Worm (Caenorhabditis elegans) whole organism, early embryonic: ENCODE data around the gene C50C3.1.

Experiments
- F13C5.2 ChIP-seq: sonication (generic microtip); optimal IDR thresholded peaks from 2 replicates; lab custom pipeline; 2017; ENCODE audit warnings: mild to moderate bottlenecking, missing genetic modification characterization, inconsistent platforms, missing compliant biosample characterization
- ama-1 ChIP-seq: fragments of 150-350 bp; optimal IDR thresholded peaks from 2 replicates; lab custom pipeline; 2014
- ets-7 ChIP-seq: sonication (generic microtip); optimal IDR thresholded peaks from 2 replicates; lab custom pipeline; 2016; ENCODE audit warnings: missing genotype, missing genetic modification characterization, missing compliant biosample characterization
- flt-1 ChIP-seq: fragments of 200-800 bp; sonication (Bioruptor generic); IDR thresholded peaks from 2 replicates; pipeline ENCODE4 v1.3.6; 2022; ENCODE audit warnings: missing genetic modification characterization, missing compliant biosample characterization
- hnd-1 ChIP-seq: sonication (generic microtip); optimal IDR thresholded peaks from 2 replicates; lab custom pipeline; 2016; ENCODE audit warnings: missing genetic modification characterization, missing compliant biosample characterization
- pes-1 ChIP-seq: fragments of 200-800 bp; sonication (Bioruptor generic); IDR thresholded peaks from 2 replicates; pipeline ENCODE4 v1.3.6; 2022; ENCODE audit warnings: missing genetic modification reagents, missing genetic modification characterization, missing compliant biosample characterization
- scrt-1 ChIP-seq: fragments of 200-800 bp; sonication (Bioruptor generic); IDR thresholded peaks from 2 replicates; pipeline ENCODE4 v1.3.6; 2022; ENCODE audit warnings: missing genetic modification characterization, missing compliant biosample characterization
- tbx-11 ChIP-seq: fragments of 200-800 bp; sonication (Bioruptor generic); IDR thresholded peaks from 2 replicates; pipeline ENCODE4 v1.3.6; 2022; ENCODE audit warnings: missing genetic modification characterization, missing compliant biosample characterization

ce11 chrIII:8226178-8226577 lies 34.4 kb downstream of the C50C3.1 start, which contains the start of gene rfs-1:
- TF ChIP-seq ama-1 = no peak
- TF ChIP-seq tbx-11 = no peak
- no peak for TF ChIP-seq F13C5.2
- TF ChIP-seq scrt-1 (GFP tag; lab: Robert Waterston, UW) = no peak
- TF ChIP-seq flt-1 = no peak
- TF ChIP-seq pes-1 (GFP tag; lab: Robert Waterston, UW) = no peak
- no peak for TF ChIP-seq ets-7
- no peak for TF ChIP-seq hnd-1 (tag; lab: Kevin White, UChicago)
